Worm (Caenorhabditis elegans) whole organism, L4 larva: ENCODE measurements around the gene Y43F8B.15.

Experiments used
- ZK546.5 ChIP-seq, 2 experiments: sonication (generic microtip); optimal IDR thresholded peaks; 2 replicates each; lab custom pipeline; 2017; ENCODE audit warnings: missing biosample characterization in 2 of 2, missing genetic modification characterization in 2 of 2
- ama-1 ChIP-seq: fragments of 150-350 bp; optimal IDR thresholded peaks from 2 replicates; lab custom pipeline; 2014; ENCODE audit warnings: inconsistent platforms, mixed read lengths
- arid-1 ChIP-seq: fragments of 200-800 bp; sonication (Bioruptor generic); conservative IDR thresholded peaks from 2 replicates; pipeline ENCODE4 v1.3.6; 2022; ENCODE audit warnings: missing genetic modification reagents, missing genetic modification characterization, missing compliant biosample characterization
- dmd-8 ChIP-seq: fragments of 200-800 bp; sonication (Bioruptor generic); IDR thresholded peaks from 2 replicates; pipeline ENCODE4 v1.3.6; 2022; ENCODE audit warnings: missing genetic modification characterization, missing compliant biosample characterization
- egl-27 ChIP-seq: sonication (generic microtip); optimal IDR thresholded peaks from 3 replicates; lab custom pipeline; 2017; ENCODE audit warnings: missing biosample characterization, missing genetic modification reagents, missing genetic modification characterization
- lin-15B ChIP-seq: fragments of 150-350 bp; sonication (generic microtip); optimal IDR thresholded peaks from 3 replicates; lab custom pipeline; 2014; ENCODE audit warnings: missing biosample characterization, missing genetic modification characterization
- madf-5 ChIP-seq, 2 experiments: fragments of 200-800 bp; sonication (Bioruptor generic); IDR thresholded peaks; 2 replicates each; pipeline ENCODE4 v1.3.6; 2022; ENCODE audit warnings: missing compliant biosample characterization in 2 of 2, missing genetic modification characterization in 2 of 2
- nhr-10 ChIP-seq: fragments of 150-350 bp; optimal IDR thresholded peaks from 2 replicates; lab custom pipeline; 2014; ENCODE audit warnings: missing biosample characterization, missing genetic modification characterization
- nhr-25 ChIP-seq: sonication (generic microtip); optimal IDR thresholded peaks from 2 replicates; lab custom pipeline; 2017; ENCODE audit warnings: missing genetic modification characterization, mild to moderate bottlenecking, missing compliant biosample characterization, antibody characterized with exemption, moderate library complexity, borderline replicate concordance; ENCODE audit not compliant: insufficient read depth
- unc-62 ChIP-seq, 3 experiments: fragments of 150-350 bp in 1 of 3; sonication (generic microtip); optimal IDR thresholded peaks in 2 of 3; peaks in 1 of 3; 1 replicate in 1 of 3; 2 replicates in 2 of 3; lab custom pipeline; 2014 to 2017; ENCODE audit warnings: missing biosample characterization in 3 of 3, missing genetic modification characterization in 3 of 3, missing genetic modification reagents in 3 of 3, missing genotype in 1 of 3
- ztf-11 ChIP-seq: fragments of 150-350 bp; optimal IDR thresholded peaks from 2 replicates; lab custom pipeline; 2014; ENCODE audit warnings: missing biosample characterization, missing genetic modification characterization

ce11 chrV:19429605-19430004 lies 32.3 kb downstream of the Y43F8B.15 start:
- no peak for TF ChIP-seq ZK546.5 (tag; optimal IDR thresholded peaks at IDR 0.05; lab: Kevin White, UChicago)
- no peak for TF ChIP-seq ztf-11 (tag; lab: Kevin White, UChicago)
- no peak for TF ChIP-seq ama-1 (lab: Kevin White, UChicago)
- no peak for TF ChIP-seq nhr-25 (tag; lab: Kevin White, UChicago)
- TF ChIP-seq nhr-10 (tag; lab: Kevin White, UChicago) = no peak
- TF ChIP-seq madf-5 (GFP tag; IDR thresholded peaks at IDR 0.05; lab: Robert Waterston, UW) = no peak
- TF ChIP-seq egl-27 = no peak
- no peak for TF ChIP-seq lin-15B (tag; lab: Kevin White, UChicago)
- no peak for TF ChIP-seq arid-1 (GFP tag; lab: Robert Waterston, UW)
- no peak for TF ChIP-seq dmd-8
- TF ChIP-seq unc-62 (GFP tag; optimal IDR thresholded peaks at IDR 0.05 in 1 of 2; lab: Kevin White, UChicago) = no peak
- no peak for TF ChIP-seq unc-62 (tag; optimal IDR thresholded peaks at IDR 0.05; lab: Kevin White, UChicago)
